Worm (Caenorhabditis elegans) whole organism, young adult: ENCODE measurements around the gene glb-29.

Experiments used
- B0035.1 ChIP-seq: sonication (generic microtip); optimal IDR thresholded peaks from 2 replicates; lab custom pipeline; 2016; ENCODE audit warnings: missing genetic modification characterization, mild to moderate bottlenecking, missing compliant biosample characterization, missing genotype, missing genetic modification reagents
- B0261.1 ChIP-seq: sonication (generic microtip); optimal IDR thresholded peaks from 2 replicates; lab custom pipeline; 2016; ENCODE audit warnings: mild to moderate bottlenecking, missing genetic modification characterization, moderate library complexity, missing compliant biosample characterization
- C06A6.2 ChIP-seq: fragments of 200-800 bp; sonication (Bioruptor generic); conservative IDR thresholded peaks from 2 replicates; pipeline ENCODE4 v1.3.6; 2022; ENCODE audit warnings: missing genetic modification characterization, missing compliant biosample characterization
- D2030.7 ChIP-seq: fragments of 200-800 bp; sonication (Bioruptor generic); IDR thresholded peaks from 2 replicates; pipeline ENCODE4 v1.3.6; 2022; ENCODE audit warnings: missing genetic modification reagents, missing genetic modification characterization, missing compliant biosample characterization
- F10E7.11 ChIP-seq: sonication (generic microtip); optimal IDR thresholded peaks from 2 replicates; lab custom pipeline; 2017; ENCODE audit warnings: mild to moderate bottlenecking, missing genetic modification characterization, moderate library complexity, missing compliant biosample characterization
- F23B12.7 ChIP-seq: sonication (generic microtip); optimal IDR thresholded peaks from 2 replicates; lab custom pipeline; 2017; ENCODE audit warnings: missing genetic modification characterization, mild to moderate bottlenecking, missing compliant biosample characterization, antibody characterized with exemption, moderate library complexity; ENCODE audit not compliant: insufficient read depth
- F37B4.10 ChIP-seq: fragments of 200-800 bp; sonication (Bioruptor generic); IDR thresholded peaks from 2 replicates; pipeline ENCODE4 v1.3.6; 2022; ENCODE audit warnings: missing genetic modification characterization, missing compliant biosample characterization
- F52B5.7 ChIP-seq: sonication (generic microtip); optimal IDR thresholded peaks from 2 replicates; lab custom pipeline; 2016; ENCODE audit warnings: mild to moderate bottlenecking, missing genetic modification characterization, missing compliant biosample characterization
- K12H6.12 ChIP-seq: fragments of 200-800 bp; sonication (Bioruptor generic); optimal IDR thresholded peaks from 2 replicates; lab custom pipeline; 2018; ENCODE audit warnings: mild to moderate bottlenecking, missing genetic modification characterization, missing compliant biosample characterization
- T26A5.8 ChIP-seq: sonication (generic microtip); optimal IDR thresholded peaks from 2 replicates; lab custom pipeline; 2016; ENCODE audit warnings: missing genetic modification characterization, missing compliant biosample characterization
- Y53G8AR.9 ChIP-seq: fragments of 200-800 bp; sonication (Bioruptor generic); conservative IDR thresholded peaks from 2 replicates; pipeline ENCODE4 v1.3.6; 2022; ENCODE audit warnings: missing genetic modification reagents, missing genetic modification characterization, missing compliant biosample characterization
- Y56A3A.18 ChIP-seq: fragments of 200-800 bp; sonication (Bioruptor generic); IDR thresholded peaks from 2 replicates; pipeline ENCODE4 v1.3.6; 2022; ENCODE audit warnings: missing genetic modification reagents, missing genetic modification characterization, missing compliant biosample characterization
- Y67H2A.10 ChIP-seq: fragments of 200-800 bp; sonication (Bioruptor generic); conservative IDR thresholded peaks from 2 replicates; pipeline ENCODE4 v1.3.6; 2022; ENCODE audit warnings: missing genetic modification reagents, missing genetic modification characterization, missing compliant biosample characterization
- Y79H2A.3 ChIP-seq: fragments of 200-800 bp; sonication (Bioruptor generic); conservative IDR thresholded peaks from 2 replicates; pipeline ENCODE4 v1.3.6; 2022; ENCODE audit warnings: missing genetic modification reagents, missing genetic modification characterization, missing compliant biosample characterization
- akir-1 ChIP-seq: fragments of 200-800 bp; sonication (Bioruptor generic); optimal IDR thresholded peaks from 2 replicates; lab custom pipeline; 2018; ENCODE audit warnings: mild to moderate bottlenecking, missing genetic modification characterization, moderate library complexity, missing compliant biosample characterization
- aptf-2 ChIP-seq: fragments of 200-800 bp; sonication (Bioruptor generic); conservative IDR thresholded peaks from 2 replicates; pipeline ENCODE4 v1.3.6; 2022; ENCODE audit warnings: missing genetic modification reagents, missing genetic modification characterization, missing compliant biosample characterization
- aptf-3 ChIP-seq: fragments of 200-800 bp; sonication (Bioruptor generic); IDR thresholded peaks from 2 replicates; pipeline ENCODE4 v1.3.6; 2022; ENCODE audit warnings: missing genetic modification characterization, missing compliant biosample characterization
- athp-1 ChIP-seq: sonication (generic microtip); optimal IDR thresholded peaks from 2 replicates; lab custom pipeline; 2017; ENCODE audit warnings: mild to moderate bottlenecking, missing genetic modification characterization, missing compliant biosample characterization
- attf-6 ChIP-seq: fragments of 200-800 bp; sonication (Bioruptor generic); IDR thresholded peaks from 2 replicates; pipeline ENCODE4 v1.3.6; 2022; ENCODE audit warnings: missing genetic modification reagents, missing genetic modification characterization, missing compliant biosample characterization
- cebp-2 ChIP-seq: fragments of 200-800 bp; sonication (Bioruptor generic); IDR thresholded peaks from 2 replicates; pipeline ENCODE4 v1.3.6; 2022; ENCODE audit warnings: missing genetic modification characterization, missing compliant biosample characterization
- ceh-100 ChIP-seq: fragments of 200-800 bp; sonication (Bioruptor generic); IDR thresholded peaks from 2 replicates; pipeline ENCODE4 v1.3.6; 2022; ENCODE audit warnings: missing genetic modification reagents, missing genetic modification characterization, missing compliant biosample characterization
- ceh-27 ChIP-seq: fragments of 200-800 bp; sonication (Bioruptor generic); optimal IDR thresholded peaks from 2 replicates; lab custom pipeline; 2018; ENCODE audit warnings: mild to moderate bottlenecking, missing genetic modification characterization, moderate library complexity, missing compliant biosample characterization
- ceh-91 ChIP-seq: fragments of 200-800 bp; sonication (Bioruptor generic); IDR thresholded peaks from 2 replicates; pipeline ENCODE4 v1.3.6; 2022; ENCODE audit warnings: missing genetic modification reagents, missing genetic modification characterization, missing compliant biosample characterization
- dpff-1 ChIP-seq: sonication (generic microtip); optimal IDR thresholded peaks from 2 replicates; lab custom pipeline; 2017; ENCODE audit warnings: mild to moderate bottlenecking, missing genetic modification characterization, missing compliant biosample characterization
- efl-1 ChIP-seq: fragments of 150-350 bp; optimal IDR thresholded peaks from 2 replicates; lab custom pipeline; 2014; ENCODE audit warnings: missing biosample characterization, missing genetic modification reagents, missing genetic modification characterization
- gei-17 ChIP-seq: fragments of 200-800 bp; sonication (Bioruptor generic); optimal IDR thresholded peaks from 2 replicates; lab custom pipeline; 2018; ENCODE audit warnings: mild to moderate bottlenecking, missing genetic modification characterization, missing compliant biosample characterization
- hrde-1 ChIP-seq: sonication (generic microtip); optimal IDR thresholded peaks from 2 replicates; lab custom pipeline; 2016; ENCODE audit warnings: missing genetic modification characterization, mild to moderate bottlenecking, missing compliant biosample characterization, moderate library complexity, missing genotype, missing genetic modification reagents, borderline replicate concordance
- let-526 ChIP-seq: fragments of 200-800 bp; sonication (Bioruptor generic); IDR thresholded peaks from 2 replicates; pipeline ENCODE4 v1.3.6; 2022; ENCODE audit warnings: missing genetic modification reagents, missing genetic modification characterization, missing compliant biosample characterization
- lin-26 ChIP-seq: fragments of 200-800 bp; sonication (Bioruptor generic); IDR thresholded peaks from 2 replicates; pipeline ENCODE4 v1.3.6; 2022; ENCODE audit warnings: missing genetic modification reagents, missing genetic modification characterization, missing compliant biosample characterization
- lin-40 ChIP-seq: sonication (generic microtip); optimal IDR thresholded peaks from 2 replicates; lab custom pipeline; 2016; ENCODE audit warnings: missing genetic modification characterization, mild to moderate bottlenecking, missing compliant biosample characterization, missing genotype, missing genetic modification reagents
- lir-1 ChIP-seq: fragments of 200-800 bp; sonication (Bioruptor generic); conservative IDR thresholded peaks from 2 replicates; pipeline ENCODE4 v1.3.6; 2022; ENCODE audit warnings: missing genetic modification reagents, missing genetic modification characterization, missing compliant biosample characterization
- lsl-1 ChIP-seq: fragments of 200-800 bp; sonication (Bioruptor generic); optimal IDR thresholded peaks from 2 replicates; lab custom pipeline; 2018; ENCODE audit warnings: mild to moderate bottlenecking, missing genetic modification characterization, moderate library complexity, missing compliant biosample characterization
- lsy-27 ChIP-seq: sonication (generic microtip); optimal IDR thresholded peaks from 2 replicates; lab custom pipeline; 2017; ENCODE audit warnings: missing genetic modification characterization, mild to moderate bottlenecking, missing compliant biosample characterization, antibody characterized with exemption, missing genotype, borderline replicate concordance; ENCODE audit not compliant: insufficient read depth
- madf-8 ChIP-seq: fragments of 200-800 bp; sonication (Bioruptor generic); conservative IDR thresholded peaks from 2 replicates; pipeline ENCODE4 v1.3.6; 2022; ENCODE audit warnings: missing genetic modification reagents, missing genetic modification characterization, missing compliant biosample characterization
- nhr-120 ChIP-seq: fragments of 200-800 bp; sonication (Bioruptor generic); IDR thresholded peaks from 2 replicates; pipeline ENCODE4 v1.3.6; 2022; ENCODE audit warnings: missing genetic modification characterization, missing compliant biosample characterization
- pbrm-1 ChIP-seq: fragments of 200-800 bp; sonication (Bioruptor generic); IDR thresholded peaks from 2 replicates; pipeline ENCODE4 v1.3.6; 2022; ENCODE audit warnings: missing genetic modification reagents, missing genetic modification characterization, missing compliant biosample characterization
- rcor-1 ChIP-seq: fragments of 200-800 bp; sonication (Bioruptor generic); IDR thresholded peaks from 2 replicates; pipeline ENCODE4 v1.3.6; 2022; ENCODE audit warnings: missing genetic modification reagents, missing genetic modification characterization, missing compliant biosample characterization
- snpc-4 ChIP-seq, 5 experiments: fragments of 150-350 bp in 1 of 5; sonication (generic microtip) in 4 of 5; optimal IDR thresholded peaks; 2 replicates each; lab custom pipeline; 2014 to 2018; ENCODE audit warnings: missing genetic modification characterization in 5 of 5, missing biosample characterization in 3 of 5, antibody characterized with exemption in 2 of 5, mild to moderate bottlenecking in 2 of 5, missing compliant biosample characterization in 2 of 5, missing genotype in 2 of 5, moderate library complexity in 2 of 5, missing genetic modification reagents in 1 of 5
- zim-3 ChIP-seq: sonication (generic microtip); optimal IDR thresholded peaks from 2 replicates; lab custom pipeline; 2017; ENCODE audit warnings: mild to moderate bottlenecking, missing genetic modification characterization, moderate library complexity, missing compliant biosample characterization
- ztf-25 ChIP-seq: fragments of 200-800 bp; sonication (Bioruptor generic); IDR thresholded peaks from 2 replicates; pipeline ENCODE4 v1.3.6; 2022; ENCODE audit warnings: missing genetic modification reagents, missing genetic modification characterization, missing compliant biosample characterization
- ztf-26 ChIP-seq: sonication (generic microtip); optimal IDR thresholded peaks from 2 replicates; lab custom pipeline; 2017; ENCODE audit warnings: missing genetic modification characterization, missing compliant biosample characterization
- ztf-28 ChIP-seq: fragments of 200-800 bp; sonication (Bioruptor generic); IDR thresholded peaks from 2 replicates; pipeline ENCODE4 v1.3.6; 2022; ENCODE audit warnings: missing genetic modification reagents, missing genetic modification characterization, missing compliant biosample characterization

The glb-29 gene

ce11 chrII:11972266-11972665 lies 36.6 kb upstream of the glb-29 start (continued):
- TF ChIP-seq gei-17 (GFP tag; lab: Kevin White, UChicago) (no peak), nhr-120 (no peak), lsy-27 (no peak), let-526 (no peak), Y53G8AR.9 (0 out of 2 replicates have a peak, but pooled peaks have one; percentile 40)

DNA sequence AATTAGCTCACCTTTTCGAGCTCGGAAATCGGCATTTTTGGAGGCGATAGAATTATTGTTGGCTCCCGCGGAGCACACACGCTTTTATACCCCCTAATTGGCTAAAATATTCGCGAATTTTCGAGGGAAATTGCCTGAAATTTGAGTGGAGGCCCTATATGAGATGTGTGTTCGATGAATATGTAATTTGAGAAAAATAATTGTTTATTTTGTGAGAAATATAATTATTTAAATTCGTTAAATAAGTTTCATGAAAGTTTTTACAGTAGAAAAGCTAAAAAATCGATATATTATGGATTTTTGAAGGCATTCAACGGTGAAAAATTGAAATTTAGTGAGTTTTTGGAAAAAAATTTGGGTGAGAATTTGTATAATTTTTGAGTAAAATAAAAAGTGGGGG lies 35.2 kb upstream of the glb-29 start, which contains the start of gene acbp-6:
acbp-6 (minus strand) TSS at position 101 of the 400 bp plus-strand sequence.
- TF ChIP-seq Y79H2A.3 (no peak), Y53G8AR.9 (0 out of 2 replicates have a peak, but pooled peaks have one; percentile 22), rcor-1 (GFP tag; lab: Robert Waterston, UW) (no peak)

DNA sequence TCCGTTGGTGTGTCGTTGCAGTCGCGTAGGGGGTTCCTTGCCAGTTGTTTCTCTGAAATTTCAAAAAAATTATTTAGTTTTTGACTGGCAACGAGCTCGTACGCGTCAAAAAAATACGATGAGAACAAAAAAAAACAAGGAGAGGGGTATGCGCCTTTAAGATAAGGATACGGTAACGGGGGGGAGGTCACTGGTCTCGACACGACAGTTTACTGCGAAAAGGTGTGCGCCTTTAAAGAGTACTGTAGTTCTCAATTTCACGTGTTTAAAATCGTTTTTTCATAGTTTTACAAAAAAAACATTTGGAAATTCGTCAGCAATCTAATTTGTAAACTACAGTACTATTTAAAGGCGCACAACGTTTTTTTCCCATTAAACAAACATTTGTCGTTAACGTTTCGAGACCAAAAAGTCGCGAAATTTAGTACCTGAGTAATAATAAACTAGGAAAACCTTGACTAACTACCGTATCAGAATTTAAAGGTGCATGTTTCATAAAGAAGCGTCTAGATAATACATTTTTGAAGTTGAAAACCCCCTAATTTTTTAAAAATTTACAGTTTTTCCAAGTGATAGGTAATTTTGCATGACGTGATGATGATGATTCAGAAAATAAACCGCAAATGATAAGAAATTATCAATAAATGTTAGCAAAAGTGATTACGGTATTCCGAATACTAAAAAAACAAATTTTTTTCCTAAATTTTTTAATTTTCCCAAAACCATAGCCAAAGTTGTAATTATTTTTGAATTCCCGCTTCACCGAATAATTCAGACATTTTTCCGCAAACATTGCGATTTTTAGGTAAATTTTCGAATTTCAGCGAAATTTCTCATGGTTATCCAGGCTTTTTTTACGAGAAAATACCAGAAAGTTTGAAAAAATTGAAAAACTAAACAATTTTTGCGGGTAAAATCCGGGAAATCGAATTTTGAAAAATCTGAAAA lies 34.5 kb upstream of the glb-29 start:
- no peak; the same call in 1 of the 2 replicates for TF ChIP-seq lir-1 (GFP tag; lab: Robert Waterston, UW)
- TF ChIP-seq F37B4.10 (GFP tag; lab: Robert Waterston, UW): 0 out of 2 replicates have a peak, but pooled peaks have one; percentile 58
- peak; percentile 59 for TF ChIP-seq ceh-91 (GFP tag; lab: Robert Waterston, UW)
- peak; percentile 33 for TF ChIP-seq efl-1
- no peak for TF ChIP-seq T26A5.8 (tag; lab: Kevin White, UChicago)
- TF ChIP-seq ceh-27 (GFP tag; lab: Kevin White, UChicago): no peak
- no peak for TF ChIP-seq ceh-100
- peak; percentile 75 for TF ChIP-seq zim-3 (tag; lab: Kevin White, UChicago)
- TF ChIP-seq F52B5.7 (tag; lab: Kevin White, UChicago): peak; percentile 12
- peak; percentile 44 for TF ChIP-seq ztf-26 (tag; lab: Kevin White, UChicago)
- 0 out of 2 replicates have a peak, but pooled peaks have one; percentile 19 for TF ChIP-seq aptf-2
- 0 out of 2 replicates have a peak, but pooled peaks have one; percentile 36 for TF ChIP-seq ztf-28 (GFP tag; lab: Robert Waterston, UW)
- peak; percentile 33 for TF ChIP-seq B0035.1 (tag; lab: Kevin White, UChicago)
- TF ChIP-seq ztf-25 (GFP tag; lab: Robert Waterston, UW): no peak
- no peak for TF ChIP-seq Y67H2A.10 (GFP tag; lab: Robert Waterston, UW)
- TF ChIP-seq attf-6 (GFP tag; lab: Robert Waterston, UW): no peak
- no peak for TF ChIP-seq akir-1
- no peak for TF ChIP-seq B0261.1
- TF ChIP-seq cebp-2 (GFP tag; lab: Robert Waterston, UW): peak; percentile 85; the same call in 1 of the 2 replicates
- peak; percentile 47; the same call in 1 of the 2 replicates for TF ChIP-seq Y56A3A.18
- peak; percentile 72 for TF ChIP-seq athp-1 (tag; lab: Kevin White, UChicago)
- peak; percentile 47 for TF ChIP-seq lin-40
- no peak for TF ChIP-seq lin-26 (GFP tag; lab: Robert Waterston, UW)
- no peak for TF ChIP-seq F23B12.7 (tag; lab: Kevin White, UChicago)
- TF ChIP-seq C06A6.2: no peak
- peak; percentile 32 for TF ChIP-seq K12H6.12
- TF ChIP-seq D2030.7 (GFP tag; lab: Robert Waterston, UW): 0 out of 2 replicates have a peak, but pooled peaks have one; percentile 42
- 0 out of 2 replicates have a peak, but pooled peaks have one; percentile 55 for TF ChIP-seq aptf-3 (GFP tag; lab: Robert Waterston, UW)
- TF ChIP-seq pbrm-1 (GFP tag; lab: Robert Waterston, UW): no peak
- TF ChIP-seq lsl-1 (GFP tag; lab: Kevin White, UChicago): peak; percentile 89
- TF ChIP-seq hrde-1 (tag; lab: Kevin White, UChicago): peak; percentile 49
- TF ChIP-seq gei-17 (GFP tag; lab: Kevin White, UChicago): peak; percentile 46
- no peak for TF ChIP-seq snpc-4 (GFP tag; optimal IDR thresholded peaks at IDR 0.05; lab: Kevin White, UChicago)
- peak in 1 of 4 experiments; percentile 30 for TF ChIP-seq snpc-4 (tag; optimal IDR thresholded peaks at IDR 0.05; lab: Kevin White, UChicago)
- TF ChIP-seq dpff-1: peak; percentile 70
- peak; percentile 60 for TF ChIP-seq F10E7.11 (tag; lab: Kevin White, UChicago)
- TF ChIP-seq madf-8 (GFP tag; lab: Robert Waterston, UW): peak; percentile 74
